Fruit fly (Drosophila melanogaster) whole organism, embryonic: ENCODE data around the gene CG6709.

ENCODE experiments used
- Abd-B ChIP-seq: fragments of 200-800 bp; sonication (Bioruptor generic); optimal IDR thresholded peaks from 2 replicates; lab custom pipeline; 2018; ENCODE audit warnings: missing biosample characterization, mild to moderate bottlenecking, missing genetic modification characterization, moderate library complexity
- Asciz ChIP-seq: fragments of 200-800 bp; sonication (Bioruptor generic); optimal IDR thresholded peaks from 2 replicates; lab custom pipeline; 2017; ENCODE audit warnings: missing biosample characterization, mild to moderate bottlenecking, missing genetic modification characterization, missing genetic modification reagents
- Awh ChIP-seq: fragments of 200-800 bp; sonication (Bioruptor generic); IDR thresholded peaks from 2 replicates; pipeline ENCODE4, ENCODE4 v1.3.6; 2022; ENCODE audit warnings: missing biosample characterization, missing genetic modification characterization
- CG10366 ChIP-seq: fragments of 200-800 bp; sonication (Bioruptor generic); IDR thresholded peaks from 2 replicates; pipeline ENCODE4 v1.3.6; 2022; ENCODE audit warnings: missing biosample characterization, missing genetic modification characterization
- CG10979 ChIP-seq: fragments of 200-800 bp; sonication (Bioruptor generic); optimal IDR thresholded peaks from 2 replicates; lab custom pipeline; 2018; ENCODE audit warnings: missing biosample characterization, mild to moderate bottlenecking, missing genetic modification characterization, moderate library complexity
- CG12391 ChIP-seq: fragments of 200-800 bp; sonication (Bioruptor generic); optimal IDR thresholded peaks from 3 replicates; lab custom pipeline; 2018; ENCODE audit warnings: missing biosample characterization, mild to moderate bottlenecking, missing genetic modification characterization, moderate library complexity
- CG12744 ChIP-seq: fragments of 200-800 bp; sonication (Bioruptor generic); optimal IDR thresholded peaks from 2 replicates; lab custom pipeline; 2016; ENCODE audit warnings: missing biosample characterization, missing genetic modification characterization
- CG17186 ChIP-seq: fragments of 200-800 bp; sonication (Bioruptor generic); optimal IDR thresholded peaks from 3 replicates; lab custom pipeline; 2017; ENCODE audit warnings: missing biosample characterization, missing genetic modification reagents, missing genetic modification characterization
- CG3065 ChIP-seq: fragments of 200-800 bp; sonication (Bioruptor generic); optimal IDR thresholded peaks from 2 replicates; lab custom pipeline; 2016; ENCODE audit warnings: missing biosample characterization, missing genetic modification characterization
- CG32767 ChIP-seq: fragments of 200-800 bp; sonication (Bioruptor generic); IDR thresholded peaks from 2 replicates; pipeline ENCODE4 v1.3.6; 2022; ENCODE audit warnings: missing biosample characterization, missing genetic modification characterization
- CG32772 ChIP-seq: fragments of 200-800 bp; sonication (Bioruptor generic); IDR thresholded peaks from 2 replicates; pipeline ENCODE4 v1.3.6; 2022; ENCODE audit warnings: missing biosample characterization, missing genetic modification characterization
- CG33213 ChIP-seq: fragments of 200-800 bp; sonication (Bioruptor generic); optimal IDR thresholded peaks from 3 replicates; lab custom pipeline; 2016; ENCODE audit warnings: missing biosample characterization, missing genetic modification characterization
- CG4617 ChIP-seq: fragments of 200-800 bp; sonication (Bioruptor generic); optimal IDR thresholded peaks from 3 replicates; lab custom pipeline; 2016; ENCODE audit warnings: missing biosample characterization, missing genetic modification characterization, borderline replicate concordance
- CG9215 ChIP-seq: fragments of 200-800 bp; sonication (Bioruptor generic); IDR thresholded peaks from 2 replicates; pipeline ENCODE4 v1.3.6; 2022; ENCODE audit warnings: missing biosample characterization, missing genetic modification characterization
- CG9876 ChIP-seq: fragments of 200-800 bp; sonication (Bioruptor generic); optimal IDR thresholded peaks from 2 replicates; lab custom pipeline; 2016; ENCODE audit warnings: missing biosample characterization, missing genetic modification characterization
- CTCF ChIP-seq: fragments of 200-800 bp; sonication (Bioruptor generic); optimal IDR thresholded peaks from 2 replicates; lab custom pipeline; 2017; ENCODE audit warnings: missing biosample characterization, mild to moderate bottlenecking, missing genetic modification characterization, moderate library complexity
- Dll ChIP-seq: fragments of 200-800 bp; sonication (Bioruptor generic); IDR thresholded peaks from 4 replicates; pipeline ENCODE4 v1.3.6; 2022; ENCODE audit warnings: missing biosample characterization, missing genetic modification characterization; ENCODE audit not compliant: partially characterized antibody
- E2f1 ChIP-seq: fragments of 200-800 bp; sonication (Bioruptor generic); IDR thresholded peaks from 2 replicates; pipeline ENCODE4 v1.3.6; 2022; ENCODE audit warnings: missing biosample characterization, missing genetic modification characterization
- Fer1 ChIP-seq: fragments of 200-800 bp; sonication (Bioruptor generic); optimal IDR thresholded peaks from 2 replicates; lab custom pipeline; 2017; ENCODE audit warnings: missing biosample characterization, mild to moderate bottlenecking, missing genetic modification characterization
- GATAe ChIP-seq: fragments of 200-800 bp; sonication (Bioruptor generic); conservative IDR thresholded peaks from 2 replicates; pipeline ENCODE4 v1.3.6; 2022; ENCODE audit warnings: missing biosample characterization, missing genetic modification characterization
- HLH3B ChIP-seq: fragments of 200-800 bp; sonication (Bioruptor generic); IDR thresholded peaks from 2 replicates; pipeline ENCODE4 v1.3.6; 2022; ENCODE audit warnings: missing biosample characterization, missing genetic modification characterization
- Hmr ChIP-seq: fragments of 200-800 bp; sonication (Bioruptor generic); optimal IDR thresholded peaks from 3 replicates; lab custom pipeline; 2017; ENCODE audit warnings: mild to moderate bottlenecking, missing biosample characterization, missing genetic modification reagents, missing genetic modification characterization
- Hr39 ChIP-seq: fragments of >200 bp; optimal IDR thresholded peaks from 2 replicates; lab custom pipeline; 2017
- Rfx ChIP-seq: fragments of 200-800 bp; sonication (Bioruptor generic); IDR thresholded peaks from 2 replicates; pipeline ENCODE4 v1.3.6; 2022; ENCODE audit warnings: missing biosample characterization, missing genetic modification characterization
- Six4 ChIP-seq: fragments of 200-800 bp; sonication (Bioruptor generic); optimal IDR thresholded peaks from 2 replicates; lab custom pipeline; 2016; ENCODE audit warnings: missing biosample characterization, missing genetic modification characterization
- Xbp1 ChIP-seq: fragments of 200-800 bp; sonication (Bioruptor generic); optimal IDR thresholded peaks from 3 replicates; lab custom pipeline; 2016; ENCODE audit warnings: missing biosample characterization, mild to moderate bottlenecking, missing genetic modification characterization
- bsh ChIP-seq, 2 experiments: fragments of 200-800 bp; sonication (Bioruptor generic); optimal IDR thresholded peaks; 2 replicates each; lab custom pipeline; 2017 to 2018; ENCODE audit warnings: mild to moderate bottlenecking in 2 of 2, missing biosample characterization in 2 of 2, missing genetic modification characterization in 2 of 2, moderate library complexity in 1 of 2
- btn ChIP-seq: fragments of 200-800 bp; sonication (Bioruptor generic); optimal IDR thresholded peaks from 2 replicates; lab custom pipeline; 2016; ENCODE audit warnings: missing biosample characterization, missing genetic modification characterization
- cad ChIP-seq: fragments of >200 bp; optimal IDR thresholded peaks from 2 replicates; lab custom pipeline; 2017; ENCODE audit warnings: missing biosample characterization, missing genetic modification characterization
- cato ChIP-seq: fragments of 200-800 bp; sonication (Bioruptor generic); optimal IDR thresholded peaks from 2 replicates; lab custom pipeline; 2016; ENCODE audit warnings: missing biosample characterization, missing genetic modification characterization, borderline replicate concordance
- chinmo ChIP-seq: fragments of 200-800 bp; sonication (Bioruptor generic); IDR thresholded peaks from 4 replicates; pipeline ENCODE4 v1.3.6; 2022; ENCODE audit warnings: missing biosample characterization, missing genetic modification characterization; ENCODE audit not compliant: partially characterized antibody
- cwo ChIP-seq: fragments of 200-800 bp; sonication (Bioruptor generic); optimal IDR thresholded peaks from 3 replicates; lab custom pipeline; 2017; ENCODE audit warnings: missing biosample characterization, missing genetic modification characterization, mild to moderate bottlenecking, moderate library complexity, missing genetic modification reagents
- dmrt99B ChIP-seq: fragments of 200-800 bp; sonication (Bioruptor generic); optimal IDR thresholded peaks from 2 replicates; lab custom pipeline; 2018; ENCODE audit warnings: missing biosample characterization, mild to moderate bottlenecking, missing genetic modification characterization, moderate library complexity
- ewg ChIP-seq: fragments of 200-800 bp; sonication (Bioruptor generic); optimal IDR thresholded peaks from 3 replicates; lab custom pipeline; 2017; ENCODE audit warnings: mild to moderate bottlenecking, missing biosample characterization, missing genetic modification reagents, missing genetic modification characterization
- fd102C ChIP-seq: fragments of 200-800 bp; sonication (Bioruptor generic); optimal IDR thresholded peaks from 2 replicates; lab custom pipeline; 2018; ENCODE audit warnings: missing biosample characterization, mild to moderate bottlenecking, missing genetic modification characterization, moderate library complexity
- hkb ChIP-seq, 2 experiments: fragments of 200-800 bp in 1 of 2; fragments of >200 bp in 1 of 2; sonication (Bioruptor generic) in 1 of 2; IDR thresholded peaks in 1 of 2; optimal IDR thresholded peaks in 1 of 2; 2 replicates each; pipeline versions ENCODE4 v1.3.6 to Lab custom; 2017 to 2022; ENCODE audit warnings: missing biosample characterization in 1 of 2, missing genetic modification characterization in 1 of 2
- lab ChIP-seq: fragments of 200-800 bp; sonication (Bioruptor generic); optimal IDR thresholded peaks from 3 replicates; lab custom pipeline; 2017; ENCODE audit warnings: missing biosample characterization, missing genetic modification characterization, mild to moderate bottlenecking, moderate library complexity, missing genetic modification reagents
- nom ChIP-seq: fragments of 200-800 bp; sonication (Bioruptor generic); optimal IDR thresholded peaks from 2 replicates; lab custom pipeline; 2017; ENCODE audit warnings: missing biosample characterization, missing genetic modification characterization, mild to moderate bottlenecking, moderate library complexity, missing genetic modification reagents
- pho ChIP-seq: fragments of 200-800 bp; sonication (Bioruptor generic); optimal IDR thresholded peaks from 2 replicates; lab custom pipeline; 2016; ENCODE audit warnings: missing biosample characterization, missing genetic modification characterization
- pzg ChIP-seq: fragments of 200-800 bp; sonication (Bioruptor generic); optimal IDR thresholded peaks from 3 replicates; lab custom pipeline; 2018; ENCODE audit warnings: missing biosample characterization, mild to moderate bottlenecking, missing genetic modification characterization, moderate library complexity
- rib ChIP-seq: fragments of 200-800 bp; sonication (Bioruptor generic); IDR thresholded peaks from 2 replicates; pipeline ENCODE4 v1.3.6; 2022; ENCODE audit warnings: missing biosample characterization, missing genetic modification characterization
- ro ChIP-seq: fragments of 200-800 bp; sonication (Bioruptor generic); IDR thresholded peaks from 2 replicates; pipeline ENCODE4 v1.3.6; 2022; ENCODE audit warnings: missing biosample characterization, missing genetic modification characterization
- schlank ChIP-seq: fragments of 200-800 bp; sonication (Bioruptor generic); optimal IDR thresholded peaks from 2 replicates; lab custom pipeline; 2018; ENCODE audit warnings: missing biosample characterization, mild to moderate bottlenecking, missing genetic modification characterization
- sens-2 ChIP-seq: fragments of 200-800 bp; sonication (Bioruptor generic); IDR thresholded peaks from 2 replicates; pipeline ENCODE4 v1.3.6; 2022; ENCODE audit warnings: missing biosample characterization, missing genetic modification characterization
- tin ChIP-seq: fragments of 200-800 bp; sonication (Bioruptor generic); optimal IDR thresholded peaks from 3 replicates; lab custom pipeline; 2016; ENCODE audit warnings: missing biosample characterization, missing genetic modification characterization
- tna ChIP-seq: fragments of 200-800 bp; sonication (Bioruptor generic); IDR thresholded peaks from 2 replicates; pipeline ENCODE4 v1.3.6; 2022; ENCODE audit warnings: missing biosample characterization, missing genetic modification characterization; ENCODE audit not compliant: partially characterized antibody
- trem ChIP-seq: fragments of 200-800 bp; optimal IDR thresholded peaks from 3 replicates; lab custom pipeline; 2019; ENCODE audit warnings: missing biosample characterization, mild to moderate bottlenecking, missing genetic modification characterization, moderate library complexity
- wdn ChIP-seq: fragments of 200-800 bp; sonication (Bioruptor generic); IDR thresholded peaks from 2 replicates; pipeline ENCODE4 v1.3.6; 2022; ENCODE audit warnings: missing biosample characterization, missing genetic modification characterization

CG6709 gene

dm6 chr3L:9854583-9855519 is 39.7 kb downstream of the CG6709 start, which contains the start of gene RasGAP1 (continued):
- TF ChIP-seq CG32772 (GFP tag; lab: Robert Waterston, UW) (0 out of 2 replicates have a peak, but pooled peaks have one; percentile 6), Hmr (GFP tag; lab: Kevin White, UChicago) (peak; percentile 9), CG12744 (GFP tag; lab: Kevin White, UChicago) (no peak), Abd-B (GFP tag; lab: Kevin White, UChicago) (peak; percentile 15), tna (GFP tag; lab: Robert Waterston, UW) (no peak), CG10979 (tag; lab: Kevin White, UChicago) (no peak), sens-2 (GFP tag; lab: Robert Waterston, UW) (0 out of 2 replicates have a peak, but pooled peaks have one; percentile 15), CG12391 (tag; lab: Kevin White, UChicago) (no peak), fd102C (no peak), GATAe (GFP tag; lab: Robert Waterston, UW) (no peak), trem (tag; lab: Kevin White, UChicago) (no peak), rib (peak; percentile 26; the same call in 1 of the 2 replicates), Awh (GFP tag; lab: Robert Waterston, UW) (no peak), Six4 (GFP tag; lab: Kevin White, UChicago) (no peak), cad (GFP tag; lab: Kevin White, UChicago) (no peak), pho (GFP tag; lab: Kevin White, UChicago) (peak; percentile 5), CG10366 (GFP tag; lab: Robert Waterston, UW) (no peak), dmrt99B (no peak), HLH3B (GFP tag; lab: Robert Waterston, UW) (0 out of 2 replicates have a peak, but pooled peaks have one; percentile 6), Dll (peak; percentile 57; the same call in 3 of the 4 replicates), CG9876 (no peak), CG4617 (GFP tag; lab: Kevin White, UChicago) (peak; percentile 91), Hr39 (lab: Kevin White, UChicago) (no peak), CTCF (peak; percentile 5), tin (GFP tag; lab: Kevin White, UChicago) (no peak), CG17186 (peak; percentile 1), lab (GFP tag; lab: Kevin White, UChicago) (peak; percentile 4), Rfx (GFP tag; lab: Robert Waterston, UW) (0 out of 2 replicates have a peak, but pooled peaks have one; percentile 12), Fer1 (GFP tag; lab: Kevin White, UChicago) (peak; percentile 23), cwo (GFP tag; lab: Kevin White, UChicago) (no peak), bsh (GFP tag; optimal IDR thresholded peaks at IDR 0.05; lab: Kevin White, UChicago) (no peak), CG3065 (no peak), pzg (peak; percentile 66), Xbp1 (no peak), CG32767 (no peak), Asciz (GFP tag; lab: Kevin White, UChicago) (no peak), CG33213 (no peak), nom (no peak), ro (GFP tag; lab: Robert Waterston, UW) (no peak), btn (GFP tag; lab: Kevin White, UChicago) (no peak), ewg (GFP tag; lab: Kevin White, UChicago) (peak; percentile 50), cato (no peak), CG9215 (no peak), hkb (optimal IDR thresholded peaks at IDR 0.05; lab: Kevin White, UChicago) (no peak), hkb (GFP tag; IDR thresholded peaks at IDR 0.05; lab: Robert Waterston, UW) (no peak), E2f1 (GFP tag; lab: Robert Waterston, UW) (no peak), schlank (no peak), chinmo (GFP tag; lab: Robert Waterston, UW) (peak; percentile 94; the same call in 2 of the 4 replicates), wdn (no peak)
